Worm (Caenorhabditis elegans) whole organism, early embryonic: ENCODE measurements around the gene T05A7.1.

ENCODE experiments used
- B0310.2 ChIP-seq: sonication (generic microtip); optimal IDR thresholded peaks from 2 replicates; lab custom pipeline; 2016; ENCODE audit warnings: mild to moderate bottlenecking, missing genetic modification characterization, missing compliant biosample characterization
- F13C5.2 ChIP-seq: sonication (generic microtip); optimal IDR thresholded peaks from 2 replicates; lab custom pipeline; 2017; ENCODE audit warnings: mild to moderate bottlenecking, missing genetic modification characterization, inconsistent platforms, missing compliant biosample characterization
- aly-1 ChIP-seq: sonication (generic microtip); optimal IDR thresholded peaks from 2 replicates; lab custom pipeline; 2016; ENCODE audit warnings: missing genetic modification characterization, missing compliant biosample characterization
- ama-1 ChIP-seq: fragments of 150-350 bp; optimal IDR thresholded peaks from 2 replicates; lab custom pipeline; 2014
- ceh-13 ChIP-seq: fragments of 200-800 bp; sonication (Bioruptor generic); optimal IDR thresholded peaks from 2 replicates; lab custom pipeline; 2018; ENCODE audit warnings: mild to moderate bottlenecking, missing genetic modification characterization, missing compliant biosample characterization
- ceh-36 ChIP-seq: sonication (generic microtip); optimal IDR thresholded peaks from 2 replicates; lab custom pipeline; 2016; ENCODE audit warnings: missing genetic modification characterization, inconsistent platforms, missing compliant biosample characterization
- ets-7 ChIP-seq: sonication (generic microtip); optimal IDR thresholded peaks from 2 replicates; lab custom pipeline; 2016; ENCODE audit warnings: missing genotype, missing genetic modification characterization, missing compliant biosample characterization
- flt-1 ChIP-seq: fragments of 200-800 bp; sonication (Bioruptor generic); IDR thresholded peaks from 2 replicates; pipeline ENCODE4 v1.3.6; 2022; ENCODE audit warnings: missing genetic modification characterization, missing compliant biosample characterization
- hmbx-1 ChIP-seq: sonication (generic microtip); optimal IDR thresholded peaks from 2 replicates; lab custom pipeline; 2016; ENCODE audit warnings: mild to moderate bottlenecking, missing genetic modification characterization, missing compliant biosample characterization
- hmg-4 ChIP-seq: fragments of 200-800 bp; sonication (Bioruptor generic); optimal IDR thresholded peaks from 2 replicates; lab custom pipeline; 2018; ENCODE audit warnings: mild to moderate bottlenecking, missing genetic modification characterization, missing compliant biosample characterization
- hnd-1 ChIP-seq: sonication (generic microtip); optimal IDR thresholded peaks from 2 replicates; lab custom pipeline; 2016; ENCODE audit warnings: missing genetic modification characterization, missing compliant biosample characterization
- pes-1 ChIP-seq: fragments of 200-800 bp; sonication (Bioruptor generic); IDR thresholded peaks from 2 replicates; pipeline ENCODE4 v1.3.6; 2022; ENCODE audit warnings: missing genetic modification reagents, missing genetic modification characterization, missing compliant biosample characterization
- scrt-1 ChIP-seq: fragments of 200-800 bp; sonication (Bioruptor generic); IDR thresholded peaks from 2 replicates; pipeline ENCODE4 v1.3.6; 2022; ENCODE audit warnings: missing genetic modification characterization, missing compliant biosample characterization
- sea-1 ChIP-seq: fragments of 200-800 bp; sonication (Bioruptor generic); conservative IDR thresholded peaks from 2 replicates; pipeline ENCODE4 v1.3.6; 2022; ENCODE audit warnings: missing genetic modification characterization, missing compliant biosample characterization
- tbx-11 ChIP-seq: fragments of 200-800 bp; sonication (Bioruptor generic); IDR thresholded peaks from 2 replicates; pipeline ENCODE4 v1.3.6; 2022; ENCODE audit warnings: missing genetic modification characterization, missing compliant biosample characterization
- tbx-37 ChIP-seq: fragments of 200-800 bp; sonication (Bioruptor generic); conservative IDR thresholded peaks from 2 replicates; pipeline ENCODE4 v1.3.6; 2022; ENCODE audit warnings: missing genetic modification reagents, missing genetic modification characterization, missing compliant biosample characterization
- tra-4 ChIP-seq: sonication (generic microtip); optimal IDR thresholded peaks from 2 replicates; lab custom pipeline; 2017; ENCODE audit warnings: missing genetic modification characterization, missing compliant biosample characterization

Gene T05A7.1

ce11 chrII:4667572-4667971 is 10.4 kb upstream of the T05A7.1 start, which contains the start of gene fut-5:
Gene fut-5, minus strand, starts transcription at chrII:4667672.
- no peak for TF ChIP-seq aly-1 (tag; lab: Kevin White, UChicago)
- no peak for TF ChIP-seq ama-1
- no peak for TF ChIP-seq tbx-37 (GFP tag; lab: Robert Waterston, UW)
- no peak for TF ChIP-seq ceh-13 (GFP tag; lab: Kevin White, UChicago)
- no peak for TF ChIP-seq flt-1
- TF ChIP-seq tbx-11 = no peak
- no peak for TF ChIP-seq hmg-4
- no peak for TF ChIP-seq pes-1 (GFP tag; lab: Robert Waterston, UW)
- no peak for TF ChIP-seq F13C5.2
- no peak for TF ChIP-seq sea-1 (GFP tag; lab: Robert Waterston, UW)
- no peak for TF ChIP-seq scrt-1 (GFP tag; lab: Robert Waterston, UW)
- no peak for TF ChIP-seq tra-4 (tag; lab: Kevin White, UChicago)
- no peak for TF ChIP-seq ets-7 (tag; lab: Kevin White, UChicago)
- no peak for TF ChIP-seq hnd-1 (tag; lab: Kevin White, UChicago)
- no peak for TF ChIP-seq ceh-36 (tag; lab: Kevin White, UChicago)

- TF ChIP-seq aly-1 (tag; lab: Kevin White, UChicago) (no peak), B0310.2 (no peak), tra-4 (tag; lab: Kevin White, UChicago) (no peak), hnd-1 (tag; lab: Kevin White, UChicago) (no peak)
Measured at ce11 chrII:4671692-4672091, 6.3 kb upstream of the T05A7.1 start, which contains the start of gene T05A7.6. Gene T05A7.6, minus strand, starts transcription at chrII:4671792.

ce11 chrII:4672584-4673110 is 5.4 kb upstream of the T05A7.1 start, which contains the start of the genes clec-140 and hmg-11:
Gene clec-140, plus strand, starts transcription at chrII:4673060.
Gene hmg-11, plus strand, starts transcription at chrII:4673085.
- TF ChIP-seq aly-1 (tag; lab: Kevin White, UChicago) (no peak), hmbx-1 (tag; lab: Kevin White, UChicago) (no peak), pes-1 (GFP tag; lab: Robert Waterston, UW) (no peak), tra-4 (tag; lab: Kevin White, UChicago) (no peak), sea-1 (GFP tag; lab: Robert Waterston, UW) (no peak), hnd-1 (tag; lab: Kevin White, UChicago) (no peak), ceh-13 (GFP tag; lab: Kevin White, UChicago) (no peak), flt-1 (no peak), F13C5.2 (peak; percentile 49), tbx-11 (no peak), ama-1 (no peak), ets-7 (tag; lab: Kevin White, UChicago) (no peak), scrt-1 (GFP tag; lab: Robert Waterston, UW) (no peak), hmg-4 (peak; percentile 25), ceh-36 (tag; lab: Kevin White, UChicago) (no peak)

DNA sequence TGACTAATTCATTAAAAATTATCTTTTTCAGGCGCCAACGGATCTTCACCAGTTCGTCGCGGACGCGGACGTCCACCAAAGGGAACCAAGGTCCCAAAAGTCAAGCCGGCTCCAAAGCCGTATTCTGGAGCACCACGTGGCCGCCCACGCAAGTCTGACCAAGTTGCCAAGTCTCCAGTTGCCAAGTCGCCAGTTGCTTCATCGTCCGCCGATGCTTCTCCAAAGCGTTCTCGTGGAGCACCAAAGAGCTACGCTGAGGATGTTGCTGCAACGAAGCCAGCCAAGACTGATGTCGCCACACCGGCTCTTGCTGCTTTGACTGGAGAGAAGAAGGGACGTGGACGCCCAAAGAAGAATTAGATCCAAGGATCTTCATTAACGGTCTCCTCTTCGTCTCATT is 4.8 kb upstream of the T05A7.1 start:
- TF ChIP-seq ceh-36 (tag; lab: Kevin White, UChicago) = no peak
- TF ChIP-seq hmg-4 = no peak
- TF ChIP-seq tra-4 (tag; lab: Kevin White, UChicago) = no peak
- TF ChIP-seq scrt-1 (GFP tag; lab: Robert Waterston, UW) = no peak
- no peak for TF ChIP-seq F13C5.2
- TF ChIP-seq tbx-37 (GFP tag; lab: Robert Waterston, UW) = no peak
- no peak for TF ChIP-seq tbx-11
- TF ChIP-seq hnd-1 (tag; lab: Kevin White, UChicago) = no peak
- TF ChIP-seq sea-1 (GFP tag; lab: Robert Waterston, UW) = no peak
- TF ChIP-seq pes-1 (GFP tag; lab: Robert Waterston, UW) = no peak
- no peak for TF ChIP-seq ceh-13 (GFP tag; lab: Kevin White, UChicago)
- no peak for TF ChIP-seq ets-7 (tag; lab: Kevin White, UChicago)
- TF ChIP-seq ama-1 = no peak
- TF ChIP-seq flt-1 = no peak

DNA sequence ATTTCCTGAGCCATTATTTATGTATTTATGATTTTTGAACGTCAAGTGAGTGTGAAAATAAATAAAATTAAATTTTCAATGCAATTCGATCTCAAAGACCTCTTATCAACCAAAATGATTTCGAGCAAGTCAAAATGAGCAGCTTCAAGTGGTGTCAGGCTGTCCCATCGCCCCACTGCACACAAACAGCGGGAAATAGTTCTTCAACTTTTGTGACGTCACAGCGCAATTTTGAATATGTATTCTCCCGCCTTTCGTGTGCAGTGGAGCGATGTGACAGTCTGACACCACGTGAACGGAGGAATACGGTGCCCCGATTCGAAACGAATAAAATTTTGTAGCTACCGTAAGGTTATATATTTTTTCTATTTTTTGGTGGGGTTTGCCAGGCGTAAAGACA is 4.3 kb upstream of the T05A7.1 start:
- TF ChIP-seq tbx-37 (GFP tag; lab: Robert Waterston, UW) = no peak
- TF ChIP-seq hmg-4 = no peak
- TF ChIP-seq ceh-36 (tag; lab: Kevin White, UChicago) = no peak
- TF ChIP-seq F13C5.2 = no peak
- no peak for TF ChIP-seq aly-1 (tag; lab: Kevin White, UChicago)

DNA sequence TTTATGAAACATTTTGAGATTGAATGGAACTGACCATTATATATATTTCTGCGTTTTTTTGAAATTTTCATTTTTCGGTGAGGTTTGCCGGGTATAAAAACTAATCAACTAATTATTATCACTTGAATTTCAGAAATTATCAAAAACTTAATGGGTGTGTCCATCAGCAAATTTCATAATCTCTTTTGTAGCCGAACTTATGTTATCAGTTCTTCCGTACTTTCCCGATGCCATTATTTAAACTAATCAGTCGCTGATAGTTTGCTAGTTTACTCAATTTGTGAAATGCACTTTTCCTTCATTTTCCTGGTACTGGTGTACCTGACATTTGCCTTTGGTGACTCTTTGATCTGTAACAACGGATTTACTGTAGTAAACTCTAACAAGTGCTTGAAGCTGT is 3.8 kb upstream of the T05A7.1 start:
- TF ChIP-seq aly-1 (tag; lab: Kevin White, UChicago) (no peak), ceh-36 (tag; lab: Kevin White, UChicago) (no peak)

DNA sequence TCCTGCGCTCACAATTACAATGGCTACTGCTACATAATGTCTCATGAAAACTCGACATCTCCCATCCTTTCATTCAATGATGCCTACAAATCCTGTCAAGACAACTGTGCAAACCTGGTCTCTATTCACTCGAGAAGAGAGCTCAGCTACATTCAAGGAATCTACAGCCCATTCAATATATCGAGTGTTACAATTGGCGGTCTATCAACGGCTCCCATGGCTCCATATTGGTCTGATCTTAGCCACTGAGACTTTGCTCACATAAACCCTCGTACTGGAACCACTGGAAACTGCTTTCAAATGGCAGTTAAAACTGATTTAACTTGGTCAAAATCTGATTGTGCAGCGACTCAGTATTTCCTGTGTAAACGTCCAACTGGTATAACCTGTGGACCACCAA is 2.5 kb upstream of the T05A7.1 start, which contains the start of gene T05A7.3:
Gene T05A7.3 (plus strand): TSS at position 301 of the 400 bp plus-strand sequence.
- TF ChIP-seq ceh-13 (GFP tag; lab: Kevin White, UChicago) (no peak), hmg-4 (no peak), aly-1 (tag; lab: Kevin White, UChicago) (no peak), pes-1 (GFP tag; lab: Robert Waterston, UW) (no peak), sea-1 (GFP tag; lab: Robert Waterston, UW) (no peak), ama-1 (no peak), tra-4 (tag; lab: Kevin White, UChicago) (no peak), F13C5.2 (no peak), ets-7 (tag; lab: Kevin White, UChicago) (no peak), scrt-1 (GFP tag; lab: Robert Waterston, UW) (no peak), tbx-11 (no peak), ceh-36 (tag; lab: Kevin White, UChicago) (no peak), B0310.2 (no peak), hmbx-1 (tag; lab: Kevin White, UChicago) (no peak), hnd-1 (tag; lab: Kevin White, UChicago) (no peak), tbx-37 (GFP tag; lab: Robert Waterston, UW) (no peak), flt-1 (no peak)

DNA sequence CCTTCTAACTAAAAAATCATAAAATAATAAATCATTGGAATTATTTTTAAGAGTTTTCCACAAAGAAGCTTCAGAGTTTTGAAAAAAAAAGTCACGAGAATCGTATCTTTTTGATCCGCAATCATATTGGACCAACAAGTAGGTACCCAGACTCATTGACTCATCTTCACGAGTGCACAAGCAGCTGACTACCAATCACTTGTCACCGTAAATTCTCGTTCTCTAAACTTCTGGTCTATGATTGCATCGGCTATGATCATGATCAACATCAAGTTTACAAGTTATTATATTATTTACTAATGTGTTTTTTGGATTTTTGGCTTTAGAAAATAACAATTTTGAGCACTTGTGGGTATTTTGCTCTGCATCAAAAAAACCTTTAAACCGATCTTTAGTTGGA is 1.8 kb upstream of the T05A7.1 start:
- TF ChIP-seq hnd-1 (tag; lab: Kevin White, UChicago) = no peak
- TF ChIP-seq tra-4 (tag; lab: Kevin White, UChicago) = no peak
- no peak for TF ChIP-seq tbx-37 (GFP tag; lab: Robert Waterston, UW)
